Fruit fly (Drosophila melanogaster) whole organism, pupa: ENCODE results near the gene osi.

Experiments
- CG10348 ChIP-seq: fragments of 200-800 bp; sonication (Bioruptor generic); IDR thresholded peaks from 2 replicates; pipeline ENCODE4 v1.3.6; 2022; ENCODE audit warnings: missing biosample characterization, missing genetic modification characterization
- CG12605 ChIP-seq: fragments of 200-800 bp; sonication (Bioruptor generic); IDR thresholded peaks from 2 replicates; pipeline ENCODE4 v1.3.6; 2022; ENCODE audit warnings: missing biosample characterization, missing genetic modification characterization
- CG13204 ChIP-seq: fragments of 200-800 bp; sonication (Bioruptor generic); optimal IDR thresholded peaks from 2 replicates; lab custom pipeline; 2018; ENCODE audit warnings: missing biosample characterization, mild to moderate bottlenecking, missing genetic modification characterization, moderate library complexity
- CG14655 ChIP-seq: fragments of 200-800 bp; sonication (Bioruptor generic); optimal IDR thresholded peaks from 3 replicates; lab custom pipeline; 2017; ENCODE audit warnings: mild to moderate bottlenecking, missing biosample characterization, missing genetic modification reagents, missing genetic modification characterization
- CG15710 ChIP-seq: fragments of 200-800 bp; sonication (Bioruptor generic); optimal IDR thresholded peaks from 2 replicates; lab custom pipeline; 2018; ENCODE audit warnings: missing biosample characterization, mild to moderate bottlenecking, missing genetic modification characterization, moderate library complexity
- CG32121 ChIP-seq: fragments of 200-800 bp; sonication (Bioruptor generic); IDR thresholded peaks from 2 replicates; pipeline ENCODE4 v1.3.6; 2022; ENCODE audit warnings: missing biosample characterization, missing genetic modification characterization
- CG34367 ChIP-seq: fragments of 200-800 bp; sonication (Bioruptor generic); optimal IDR thresholded peaks from 2 replicates; lab custom pipeline; 2018; ENCODE audit warnings: missing biosample characterization, mild to moderate bottlenecking, missing genetic modification characterization
- CG8301 ChIP-seq: fragments of 200-800 bp; sonication (Bioruptor generic); optimal IDR thresholded peaks from 2 replicates; lab custom pipeline; 2018; ENCODE audit warnings: missing biosample characterization, mild to moderate bottlenecking, missing genetic modification characterization
- CG9948 ChIP-seq: fragments of 200-800 bp; sonication (Bioruptor generic); optimal IDR thresholded peaks from 2 replicates; lab custom pipeline; 2018; ENCODE audit warnings: missing biosample characterization, mild to moderate bottlenecking, missing genetic modification characterization, moderate library complexity
- EcR ChIP-seq: fragments of 200-800 bp; sonication (Bioruptor generic); optimal IDR thresholded peaks from 3 replicates; lab custom pipeline; 2019; ENCODE audit warnings: missing biosample characterization, missing genetic modification characterization, mild to moderate bottlenecking, moderate library complexity, missing genetic modification reagents
- Pif1A ChIP-seq: fragments of 200-800 bp; sonication (Bioruptor generic); optimal IDR thresholded peaks from 3 replicates; lab custom pipeline; 2016; ENCODE audit warnings: missing biosample characterization, missing genetic modification characterization
- Snoo ChIP-seq: fragments of 200-800 bp; sonication (Bioruptor generic); optimal IDR thresholded peaks from 3 replicates; lab custom pipeline; 2017; ENCODE audit warnings: missing biosample characterization, mild to moderate bottlenecking, missing genetic modification characterization, inconsistent platforms

- TF ChIP-seq Pif1A (GFP tag; lab: Kevin White, UChicago) = no peak
- no peak for TF ChIP-seq CG8301 (tag; lab: Kevin White, UChicago)
- TF ChIP-seq Snoo = no peak
- TF ChIP-seq CG12605 = no peak
- no peak for TF ChIP-seq CG14655
- TF ChIP-seq CG15710 (tag; lab: Kevin White, UChicago) = no peak
- no peak for TF ChIP-seq EcR
- no peak for TF ChIP-seq CG10348 (GFP tag; lab: Robert Waterston, UW)
- TF ChIP-seq CG9948 (tag; lab: Kevin White, UChicago) = no peak
- no peak for TF ChIP-seq CG32121 (GFP tag; lab: Robert Waterston, UW)
- no peak for TF ChIP-seq CG34367 (tag; lab: Kevin White, UChicago)
- TF ChIP-seq CG13204 (GFP tag; lab: Kevin White, UChicago) = no peak
These were observed 50.6 kb downstream of the osi start, which contains the start of gene Nepl9 for dm6 chr2L:16837158-16837557.
